Worm (Caenorhabditis elegans): ENCODE data around the gene Y42G9A.1.

ce11 chrIII:6165240-6165639 lies 15.5 kb downstream of the Y42G9A.1 start:
- no peak for TF ChIP-seq R02D3.7 (tag; optimal IDR thresholded peaks at IDR 0.05)
- TF ChIP-seq nhr-11 (tag; optimal IDR thresholded peaks at IDR 0.05), result no peak
- TF ChIP-seq nhr-77 (tag; optimal IDR thresholded peaks at IDR 0.05), result no peak
- TF ChIP-seq lin-39 (tag; optimal IDR thresholded peaks at IDR 0.05), result no peak
- TF ChIP-seq nhr-10 (tag; optimal IDR thresholded peaks at IDR 0.05), result no peak

Measured in whole organism, L4 larva.